Fruit fly (Drosophila melanogaster): ENCODE measurements around the gene Dhpr.

- TF ChIP-seq OdsH (GFP tag; optimal IDR thresholded peaks at IDR 0.05) (no peak), cyc (GFP tag; optimal IDR thresholded peaks at IDR 0.05) (no peak), Eip75B (GFP tag; optimal IDR thresholded peaks at IDR 0.05) (no peak), Sox102F (GFP tag; optimal IDR thresholded peaks at IDR 0.05) (no peak), CG7368 (GFP tag; optimal IDR thresholded peaks at IDR 0.05) (no peak), Met (GFP tag; optimal IDR thresholded peaks at IDR 0.05) (no peak), Hr39 (GFP tag; optimal IDR thresholded peaks at IDR 0.05) (no peak), CG15336 (GFP tag; IDR thresholded peaks at IDR 0.05) (no peak), esn (GFP tag; optimal IDR thresholded peaks at IDR 0.05) (no peak), Smox (GFP tag; optimal IDR thresholded peaks at IDR 0.05) (no peak)
These were observed 5.2 kb downstream of the Dhpr start for dm6 chr3L:9139553-9139952.
